Worm (Caenorhabditis elegans) whole organism, L3 larva: ENCODE data around the gene dsh-1.

Experiments
- elt-2 ChIP-seq: sonication (generic microtip); optimal IDR thresholded peaks from 2 replicates; lab custom pipeline; 2016; ENCODE audit warnings: missing genetic modification reagents, mild to moderate bottlenecking, missing genetic modification characterization, missing compliant biosample characterization
- unc-62 ChIP-seq: fragments of 150-350 bp; sonication (generic microtip); optimal IDR thresholded peaks from 4 replicates; lab custom pipeline; 2014; ENCODE audit warnings: missing biosample characterization, missing genetic modification reagents, missing genetic modification characterization

ce11 chrII:5199497-5199896, 25.7 kb downstream of the dsh-1 start, which contains the start of gene msp-50:
- TF ChIP-seq elt-2 = no peak
- TF ChIP-seq unc-62 (GFP tag; lab: Kevin White, UChicago) = no peak
